Worm (Caenorhabditis elegans): ENCODE data around the gene srab-13.

srab-13 gene

ce11 chrV:2029877-2030276 lies 2.2 kb upstream of the srab-13 start, which contains the start of gene F59A7.12:
TSS of gene F59A7.12 (plus strand) at chrV:2030177.
- TF ChIP-seq elt-4 (tag; optimal IDR thresholded peaks at IDR 0.05): no peak
- no peak for TF ChIP-seq elt-2 (tag; optimal IDR thresholded peaks at IDR 0.05)
- no peak for TF ChIP-seq ceh-34 (tag; optimal IDR thresholded peaks at IDR 0.05)
- TF ChIP-seq T23F11.4 (GFP tag; optimal IDR thresholded peaks at IDR 0.05): no peak
- no peak for TF ChIP-seq pag-3 (tag; optimal IDR thresholded peaks at IDR 0.05; ENCODE audit: borderline replicate concordance)
- TF ChIP-seq K09A11.1 (tag; optimal IDR thresholded peaks at IDR 0.05; ENCODE audit: insufficient read depth): no peak
- TF ChIP-seq hlh-30 (tag; optimal IDR thresholded peaks at IDR 0.05; ENCODE audit: insufficient read depth): no peak
- no peak for TF ChIP-seq ama-1 (optimal IDR thresholded peaks at IDR 0.05)
- TF ChIP-seq madf-2 (tag; optimal IDR thresholded peaks at IDR 0.05): no peak
- TF ChIP-seq pros-1 (tag; optimal IDR thresholded peaks at IDR 0.05): no peak
- no peak for TF ChIP-seq ahr-1 (tag; optimal IDR thresholded peaks at IDR 0.05)
- no peak for TF ChIP-seq lin-11 (tag; optimal IDR thresholded peaks at IDR 0.05)
- TF ChIP-seq ceh-2 (tag; optimal IDR thresholded peaks at IDR 0.05): no peak

- TF ChIP-seq fkh-10 (GFP tag; optimal IDR thresholded peaks at IDR 0.05) (no peak), C08G9.2 (tag; optimal IDR thresholded peaks at IDR 0.05) (no peak), nfya-1 (tag; optimal IDR thresholded peaks at IDR 0.05) (no peak), ceh-2 (tag; optimal IDR thresholded peaks at IDR 0.05) (no peak), zip-5 (tag; optimal IDR thresholded peaks at IDR 0.05) (no peak), ceh-19 (GFP tag; optimal IDR thresholded peaks at IDR 0.05) (no peak), hlh-15 (tag; optimal IDR thresholded peaks at IDR 0.05) (no peak), dve-1 (tag; optimal IDR thresholded peaks at IDR 0.05) (no peak), nhr-232 (tag; optimal IDR thresholded peaks at IDR 0.05) (no peak), ceh-45 (GFP tag; IDR thresholded peaks at IDR 0.05) (no peak)
These were observed 5.3 kb downstream of the srab-13 start, which contains the start of gene F59A7.5 for ce11 chrV:2022374-2022773. TSS of gene F59A7.5 (plus strand) at chrV:2022674.

DNA sequence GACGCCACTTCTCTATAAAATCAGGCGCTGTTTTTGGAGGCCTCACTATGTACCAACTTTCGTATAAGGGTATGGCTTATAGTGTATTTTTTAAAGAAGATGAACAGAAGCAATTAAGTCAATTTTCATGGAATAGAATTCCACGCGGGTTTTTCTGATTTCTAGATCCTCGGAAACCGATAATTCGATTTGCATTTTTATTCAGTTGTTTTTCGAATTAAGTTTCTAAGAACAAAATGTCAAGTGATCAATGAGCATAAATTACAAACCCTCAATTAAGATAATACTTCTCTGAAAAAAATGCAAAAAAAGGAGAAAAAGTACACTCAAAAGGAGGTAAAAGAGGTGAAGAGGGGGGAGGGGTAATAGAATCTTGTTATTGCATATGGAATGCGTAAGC lies 6.4 kb downstream of the srab-13 start:
- TF ChIP-seq rnt-1 (tag; optimal IDR thresholded peaks at IDR 0.05): no peak
- TF ChIP-seq F13H6.1 (tag; optimal IDR thresholded peaks at IDR 0.05): no peak
- TF ChIP-seq dve-1 (tag; optimal IDR thresholded peaks at IDR 0.05): no peak
- no peak for TF ChIP-seq sdc-2 (tag; optimal IDR thresholded peaks at IDR 0.05)
- TF ChIP-seq ceh-9 (tag; optimal IDR thresholded peaks at IDR 0.05): no peak
- TF ChIP-seq unc-3 (GFP tag; conservative IDR thresholded peaks at IDR 0.05): no peak
- no peak for TF ChIP-seq unc-3 (tag; optimal IDR thresholded peaks at IDR 0.05)
- TF ChIP-seq ref-2 (tag; optimal IDR thresholded peaks at IDR 0.05): no peak
- TF ChIP-seq dmd-4 (tag; optimal IDR thresholded peaks at IDR 0.05; ENCODE audit: borderline replicate concordance): no peak
- TF ChIP-seq ceh-22 (tag; optimal IDR thresholded peaks at IDR 0.05): no peak
- no peak for TF ChIP-seq sox-4 (tag; optimal IDR thresholded peaks at IDR 0.05)
- TF ChIP-seq syd-9 (tag; optimal IDR thresholded peaks at IDR 0.05): no peak
- no peak for TF ChIP-seq Y22D7AL.16 (tag; optimal IDR thresholded peaks at IDR 0.05)
- no peak for TF ChIP-seq pqm-1 (tag; optimal IDR thresholded peaks at IDR 0.05)

DNA sequence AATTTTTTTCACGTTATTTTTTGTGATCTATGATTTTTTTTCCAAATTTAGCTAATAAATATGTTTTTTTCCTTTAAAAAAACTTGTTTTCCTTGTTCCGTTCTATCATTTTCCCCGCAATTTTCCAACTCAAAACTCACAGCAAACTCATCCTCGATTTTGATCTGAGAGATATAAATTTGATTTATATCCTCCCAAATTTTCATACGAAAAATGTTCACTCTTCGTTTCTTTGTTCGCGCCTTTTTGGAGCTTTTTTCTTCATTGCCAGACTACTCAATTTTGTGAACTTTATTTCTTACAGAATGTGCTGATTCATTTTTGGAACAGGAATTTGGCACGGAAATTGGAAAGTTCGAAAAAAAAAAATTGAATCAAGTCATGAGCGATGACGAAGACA lies 9.0 kb downstream of the srab-13 start, which contains the start of gene F59A7.14:
TSS of gene F59A7.14 (plus strand) at position 301 of the 400 bp plus-strand sequence.
- TF ChIP-seq ceh-30 (tag; optimal IDR thresholded peaks at IDR 0.05): no peak
- no peak for TF ChIP-seq pros-1 (tag; optimal IDR thresholded peaks at IDR 0.05)
- TF ChIP-seq ceh-31 (tag; optimal IDR thresholded peaks at IDR 0.05): no peak
- no peak for TF ChIP-seq ceh-9 (tag; optimal IDR thresholded peaks at IDR 0.05)
- TF ChIP-seq fax-1 (tag; optimal IDR thresholded peaks at IDR 0.05): no peak
- no peak for TF ChIP-seq pat-9 (tag; optimal IDR thresholded peaks at IDR 0.05)
- TF ChIP-seq hlh-13 (GFP tag; optimal IDR thresholded peaks at IDR 0.05): no peak
- TF ChIP-seq ceh-45 (GFP tag; IDR thresholded peaks at IDR 0.05): no peak
- TF ChIP-seq tbx-7 (tag; optimal IDR thresholded peaks at IDR 0.05): no peak
- TF ChIP-seq nhr-232 (tag; optimal IDR thresholded peaks at IDR 0.05): no peak
- no peak for TF ChIP-seq K09A11.1 (tag; optimal IDR thresholded peaks at IDR 0.05; ENCODE audit: insufficient read depth)
- TF ChIP-seq gmeb-2 (tag; optimal IDR thresholded peaks at IDR 0.05): no peak
- TF ChIP-seq pax-1 (tag; optimal IDR thresholded peaks at IDR 0.05): no peak
- TF ChIP-seq pqm-1 (tag; optimal IDR thresholded peaks at IDR 0.05): no peak
- no peak for TF ChIP-seq hlh-30 (tag; optimal IDR thresholded peaks at IDR 0.05; ENCODE audit: insufficient read depth)
- TF ChIP-seq T23F11.4 (GFP tag; optimal IDR thresholded peaks at IDR 0.05): no peak
- no peak for TF ChIP-seq sdc-2 (tag; optimal IDR thresholded peaks at IDR 0.05)

Data from whole organism, late embryonic.